Worm (Caenorhabditis elegans) whole organism, mixed stage, embryonic: Measurements from ENCODE around the gene Y47D7A.15.

Experiments
- bed-3 ChIP-seq: fragments of 200-800 bp; sonication (Bioruptor generic); optimal IDR thresholded peaks from 3 replicates; lab custom pipeline; 2018; ENCODE audit warnings: mild to moderate bottlenecking, missing genetic modification characterization, moderate library complexity, missing compliant biosample characterization
- blmp-1 ChIP-seq: fragments of 150-350 bp; optimal IDR thresholded peaks from 2 replicates; lab custom pipeline; 2014; ENCODE audit warnings: missing biosample characterization, missing genetic modification characterization
- ceh-39 ChIP-seq: fragments of 150-350 bp; optimal IDR thresholded peaks from 2 replicates; lab custom pipeline; 2014; ENCODE audit warnings: missing biosample characterization, missing genetic modification characterization
- ceh-83 ChIP-seq: fragments of 200-800 bp; sonication (Bioruptor generic); optimal IDR thresholded peaks from 2 replicates; lab custom pipeline; 2018; ENCODE audit warnings: mild to moderate bottlenecking, missing genetic modification characterization, missing compliant biosample characterization
- ces-1 ChIP-seq: fragments of 150-350 bp; optimal IDR thresholded peaks from 2 replicates; lab custom pipeline; 2014; ENCODE audit warnings: missing biosample characterization, missing genetic modification reagents, missing genetic modification characterization
- cnd-1 ChIP-seq: fragments of 200-800 bp; sonication (Bioruptor generic); optimal IDR thresholded peaks from 2 replicates; lab custom pipeline; 2018; ENCODE audit warnings: mild to moderate bottlenecking, missing genetic modification characterization, missing compliant biosample characterization
- elt-1 ChIP-seq: sonication (generic microtip); optimal IDR thresholded peaks from 2 replicates; lab custom pipeline; 2017; ENCODE audit warnings: missing genetic modification characterization, mild to moderate bottlenecking, missing compliant biosample characterization, antibody characterized with exemption, moderate library complexity, borderline replicate concordance; ENCODE audit not compliant: insufficient read depth
- elt-3 ChIP-seq: fragments of 150-350 bp; optimal IDR thresholded peaks from 2 replicates; lab custom pipeline; 2014; ENCODE audit warnings: missing biosample characterization, missing genetic modification characterization
- flh-1 ChIP-seq: fragments of 200-800 bp; sonication (Bioruptor generic); optimal IDR thresholded peaks from 2 replicates; lab custom pipeline; 2018; ENCODE audit warnings: mild to moderate bottlenecking, missing genetic modification characterization, moderate library complexity, missing compliant biosample characterization
- hlh-1 ChIP-seq: fragments of 150-350 bp; optimal IDR thresholded peaks from 2 replicates; lab custom pipeline; 2014; ENCODE audit warnings: missing biosample characterization, missing genetic modification reagents, missing genetic modification characterization
- lin-32 ChIP-seq: fragments of 200-800 bp; sonication (Bioruptor generic); optimal IDR thresholded peaks from 2 replicates; lab custom pipeline; 2018; ENCODE audit warnings: mild to moderate bottlenecking, missing genetic modification characterization, missing compliant biosample characterization
- lsy-2 ChIP-seq: fragments of 150-350 bp; optimal IDR thresholded peaks from 2 replicates; lab custom pipeline; 2014; ENCODE audit warnings: missing biosample characterization, missing genetic modification characterization
- mab-5 ChIP-seq: fragments of 150-350 bp; optimal IDR thresholded peaks from 2 replicates; lab custom pipeline; 2014; ENCODE audit warnings: missing biosample characterization, missing genetic modification characterization
- mep-1 ChIP-seq: fragments of 150-350 bp; optimal IDR thresholded peaks from 2 replicates; lab custom pipeline; 2017; ENCODE audit warnings: missing biosample characterization, missing genetic modification reagents, missing genetic modification characterization, inconsistent platforms
- mls-2 ChIP-seq: sonication (generic microtip); optimal IDR thresholded peaks from 2 replicates; lab custom pipeline; 2016; ENCODE audit warnings: mild to moderate bottlenecking, missing genetic modification characterization, moderate library complexity, missing compliant biosample characterization
- nhr-2 ChIP-seq: fragments of 150-350 bp; optimal IDR thresholded peaks from 2 replicates; lab custom pipeline; 2014; ENCODE audit warnings: missing biosample characterization, missing genetic modification characterization
- nhr-237 ChIP-seq: fragments of 150-350 bp; optimal IDR thresholded peaks from 2 replicates; lab custom pipeline; 2014; ENCODE audit warnings: missing biosample characterization, missing genetic modification characterization
- nhr-28 ChIP-seq: fragments of 150-350 bp; optimal IDR thresholded peaks from 2 replicates; lab custom pipeline; 2014; ENCODE audit warnings: missing biosample characterization, missing genetic modification characterization
- pha-4 ChIP-seq: fragments of 150-350 bp; optimal IDR thresholded peaks from 2 replicates; lab custom pipeline; 2018; ENCODE audit warnings: missing biosample characterization, missing genetic modification reagents, missing genetic modification characterization
- sem-2 ChIP-seq: fragments of 200-800 bp; sonication (Bioruptor generic); optimal IDR thresholded peaks from 2 replicates; lab custom pipeline; 2018; ENCODE audit warnings: mild to moderate bottlenecking, missing genetic modification characterization, missing compliant biosample characterization
- snpc-4 ChIP-seq: fragments of 150-350 bp; optimal IDR thresholded peaks from 2 replicates; lab custom pipeline; 2014; ENCODE audit warnings: missing biosample characterization, missing genetic modification characterization
- sptf-1 ChIP-seq: sonication (generic microtip); optimal IDR thresholded peaks from 2 replicates; lab custom pipeline; 2017; ENCODE audit warnings: mild to moderate bottlenecking, missing genetic modification characterization, moderate library complexity, missing compliant biosample characterization
- unc-120 ChIP-seq: sonication (generic microtip); optimal IDR thresholded peaks from 2 replicates; lab custom pipeline; 2017; ENCODE audit warnings: missing genetic modification characterization, missing compliant biosample characterization; ENCODE audit not compliant: poor library complexity, severe bottlenecking
- unc-39 ChIP-seq: fragments of 150-350 bp; optimal IDR thresholded peaks from 2 replicates; lab custom pipeline; 2014; ENCODE audit warnings: missing biosample characterization, missing genetic modification characterization
- zip-8 ChIP-seq: fragments of 150-350 bp; optimal IDR thresholded peaks from 2 replicates; lab custom pipeline; 2014; ENCODE audit warnings: missing biosample characterization, missing genetic modification characterization
- ztf-11 ChIP-seq: fragments of 150-350 bp; optimal IDR thresholded peaks from 2 replicates; lab custom pipeline; 2014; ENCODE audit warnings: missing biosample characterization, missing genetic modification characterization

Y47D7A.15 gene

ce11 chrV:4450523-4451089 is 17.6 kb upstream of the Y47D7A.15 start, which contains the start of gene rft-2:
Gene rft-2 (minus strand): TSS chrV:4450563.
- TF ChIP-seq ces-1 (GFP tag; lab: Kevin White, UChicago) (peak; percentile 93), cnd-1 (tag; lab: Kevin White, UChicago) (no peak), nhr-2 (tag; lab: Kevin White, UChicago) (no peak), mab-5 (tag; lab: Kevin White, UChicago) (no peak), nhr-237 (peak; percentile 14), sem-2 (GFP tag; lab: Kevin White, UChicago) (no peak), mep-1 (peak; percentile 29)

ce11 chrV:4447637-4448036 is 14.7 kb upstream of the Y47D7A.15 start:
- no peak for TF ChIP-seq elt-1 (tag; lab: Kevin White, UChicago)
- TF ChIP-seq lsy-2 (tag; lab: Kevin White, UChicago), result no peak
- no peak for TF ChIP-seq nhr-237
- no peak for TF ChIP-seq mab-5 (tag; lab: Kevin White, UChicago)
- TF ChIP-seq mls-2 (tag; lab: Kevin White, UChicago), result no peak
- TF ChIP-seq flh-1 (GFP tag; lab: Kevin White, UChicago), result no peak

- TF ChIP-seq flh-1 (GFP tag; lab: Kevin White, UChicago) (no peak), nhr-28 (tag; lab: Kevin White, UChicago) (no peak), blmp-1 (tag; lab: Kevin White, UChicago) (no peak), unc-39 (no peak), nhr-237 (no peak), nhr-2 (tag; lab: Kevin White, UChicago) (no peak), sem-2 (GFP tag; lab: Kevin White, UChicago) (no peak), ceh-83 (GFP tag; lab: Kevin White, UChicago) (no peak), cnd-1 (tag; lab: Kevin White, UChicago) (no peak), lin-32 (GFP tag; lab: Kevin White, UChicago) (no peak), elt-3 (tag; lab: Kevin White, UChicago) (no peak), sptf-1 (no peak), ztf-11 (tag; lab: Kevin White, UChicago) (no peak), pha-4 (tag; lab: Kevin White, UChicago) (no peak), mep-1 (no peak), bed-3 (GFP tag; lab: Kevin White, UChicago) (no peak)
Observed at ce11 chrV:4442749-4443381, 9.9 kb upstream of the Y47D7A.15 start, which contains the start of gene rft-1. Gene rft-1 (minus strand): TSS chrV:4443223.

- TF ChIP-seq zip-8 (tag; lab: Kevin White, UChicago) (peak; percentile 0), ceh-39 (tag; lab: Kevin White, UChicago) (no peak)
Observed at ce11 chrV:4437215-4437614, 4.2 kb upstream of the Y47D7A.15 start.

ce11 chrV:4435411-4435981 is 2.5 kb upstream of the Y47D7A.15 start, which contains the start of gene Y47D7A.13:
Gene Y47D7A.13 (minus strand): TSS chrV:4435927.
- TF ChIP-seq hlh-1 (no peak), sem-2 (GFP tag; lab: Kevin White, UChicago) (peak; percentile 8), blmp-1 (tag; lab: Kevin White, UChicago) (no peak)
- TF ChIP-seq, all 35 proteins: peak for 1

ce11 chrV:4429576-4429975 is 3.4 kb downstream of the Y47D7A.15 start, which contains the start of gene Y47D7A.12:
Gene Y47D7A.12 (minus strand): TSS chrV:4429676.
- no peak for TF ChIP-seq snpc-4 (tag; lab: Kevin White, UChicago)
- TF ChIP-seq unc-120 (tag; lab: Kevin White, UChicago), result no peak
- TF ChIP-seq mab-5 (tag; lab: Kevin White, UChicago), result no peak
- no peak for TF ChIP-seq nhr-2 (tag; lab: Kevin White, UChicago)
- TF ChIP-seq zip-8 (tag; lab: Kevin White, UChicago), result no peak
- no peak for TF ChIP-seq sptf-1
- TF ChIP-seq ceh-83 (GFP tag; lab: Kevin White, UChicago), result no peak
- TF ChIP-seq sem-2 (GFP tag; lab: Kevin White, UChicago), result no peak
